Worm (Caenorhabditis elegans) whole organism, mixed stage, embryonic: Measurements from ENCODE around the gene srg-51.

ENCODE experiments used
- M03D4.4 ChIP-seq: sonication (generic microtip); optimal IDR thresholded peaks from 2 replicates; lab custom pipeline; 2017; ENCODE audit warnings: mild to moderate bottlenecking, missing genetic modification characterization, missing compliant biosample characterization
- blmp-1 ChIP-seq: fragments of 150-350 bp; optimal IDR thresholded peaks from 2 replicates; lab custom pipeline; 2014; ENCODE audit warnings: missing biosample characterization, missing genetic modification characterization
- ceh-39 ChIP-seq: fragments of 150-350 bp; optimal IDR thresholded peaks from 2 replicates; lab custom pipeline; 2014; ENCODE audit warnings: missing biosample characterization, missing genetic modification characterization
- ceh-43 ChIP-seq: fragments of 200-800 bp; sonication (Bioruptor generic); optimal IDR thresholded peaks from 2 replicates; lab custom pipeline; 2018; ENCODE audit warnings: mild to moderate bottlenecking, missing genetic modification characterization, moderate library complexity, missing compliant biosample characterization
- ceh-83 ChIP-seq: fragments of 200-800 bp; sonication (Bioruptor generic); optimal IDR thresholded peaks from 2 replicates; lab custom pipeline; 2018; ENCODE audit warnings: mild to moderate bottlenecking, missing genetic modification characterization, missing compliant biosample characterization
- cnd-1 ChIP-seq: fragments of 200-800 bp; sonication (Bioruptor generic); optimal IDR thresholded peaks from 2 replicates; lab custom pipeline; 2018; ENCODE audit warnings: mild to moderate bottlenecking, missing genetic modification characterization, missing compliant biosample characterization
- elt-1 ChIP-seq: sonication (generic microtip); optimal IDR thresholded peaks from 2 replicates; lab custom pipeline; 2017; ENCODE audit warnings: missing genetic modification characterization, mild to moderate bottlenecking, missing compliant biosample characterization, antibody characterized with exemption, moderate library complexity, borderline replicate concordance; ENCODE audit not compliant: insufficient read depth
- flh-1 ChIP-seq: fragments of 200-800 bp; sonication (Bioruptor generic); optimal IDR thresholded peaks from 2 replicates; lab custom pipeline; 2018; ENCODE audit warnings: mild to moderate bottlenecking, missing genetic modification characterization, moderate library complexity, missing compliant biosample characterization
- ham-2 ChIP-seq: fragments of 200-800 bp; sonication (Bioruptor generic); optimal IDR thresholded peaks from 2 replicates; lab custom pipeline; 2018; ENCODE audit warnings: mild to moderate bottlenecking, missing genetic modification characterization, missing compliant biosample characterization
- hlh-1 ChIP-seq: fragments of 150-350 bp; optimal IDR thresholded peaks from 2 replicates; lab custom pipeline; 2014; ENCODE audit warnings: missing biosample characterization, missing genetic modification reagents, missing genetic modification characterization
- lin-13 ChIP-seq: fragments of 150-350 bp; optimal IDR thresholded peaks from 2 replicates; lab custom pipeline; 2014; ENCODE audit warnings: missing biosample characterization, missing genetic modification characterization
- lin-32 ChIP-seq: fragments of 200-800 bp; sonication (Bioruptor generic); optimal IDR thresholded peaks from 2 replicates; lab custom pipeline; 2018; ENCODE audit warnings: mild to moderate bottlenecking, missing genetic modification characterization, missing compliant biosample characterization
- lsy-2 ChIP-seq: fragments of 150-350 bp; optimal IDR thresholded peaks from 2 replicates; lab custom pipeline; 2014; ENCODE audit warnings: missing biosample characterization, missing genetic modification characterization
- mab-5 ChIP-seq: fragments of 150-350 bp; optimal IDR thresholded peaks from 2 replicates; lab custom pipeline; 2014; ENCODE audit warnings: missing biosample characterization, missing genetic modification characterization
- mep-1 ChIP-seq: fragments of 150-350 bp; optimal IDR thresholded peaks from 2 replicates; lab custom pipeline; 2017; ENCODE audit warnings: missing biosample characterization, missing genetic modification reagents, missing genetic modification characterization, inconsistent platforms
- nhr-12 ChIP-seq: fragments of 150-350 bp; optimal IDR thresholded peaks from 2 replicates; lab custom pipeline; 2014; ENCODE audit warnings: missing biosample characterization, missing genetic modification characterization
- nhr-237 ChIP-seq: fragments of 150-350 bp; optimal IDR thresholded peaks from 2 replicates; lab custom pipeline; 2014; ENCODE audit warnings: missing biosample characterization, missing genetic modification characterization
- pha-4 ChIP-seq: fragments of 150-350 bp; optimal IDR thresholded peaks from 2 replicates; lab custom pipeline; 2018; ENCODE audit warnings: missing biosample characterization, missing genetic modification reagents, missing genetic modification characterization
- sptf-1 ChIP-seq: sonication (generic microtip); optimal IDR thresholded peaks from 2 replicates; lab custom pipeline; 2017; ENCODE audit warnings: mild to moderate bottlenecking, missing genetic modification characterization, moderate library complexity, missing compliant biosample characterization
- tbx-8 ChIP-seq: fragments of 200-800 bp; sonication (Bioruptor generic); optimal IDR thresholded peaks from 2 replicates; lab custom pipeline; 2018; ENCODE audit warnings: mild to moderate bottlenecking, missing genetic modification characterization, moderate library complexity, missing compliant biosample characterization
- unc-120 ChIP-seq: sonication (generic microtip); optimal IDR thresholded peaks from 2 replicates; lab custom pipeline; 2017; ENCODE audit warnings: missing genetic modification characterization, missing compliant biosample characterization; ENCODE audit not compliant: poor library complexity, severe bottlenecking
- unc-39 ChIP-seq: fragments of 150-350 bp; optimal IDR thresholded peaks from 2 replicates; lab custom pipeline; 2014; ENCODE audit warnings: missing biosample characterization, missing genetic modification characterization
- unc-62 ChIP-seq: fragments of 150-350 bp; optimal IDR thresholded peaks from 2 replicates; lab custom pipeline; 2014; ENCODE audit warnings: missing biosample characterization, missing genetic modification reagents, missing genetic modification characterization
- zip-8 ChIP-seq: fragments of 150-350 bp; optimal IDR thresholded peaks from 2 replicates; lab custom pipeline; 2014; ENCODE audit warnings: missing biosample characterization, missing genetic modification characterization
- ztf-11 ChIP-seq: fragments of 150-350 bp; optimal IDR thresholded peaks from 2 replicates; lab custom pipeline; 2014; ENCODE audit warnings: missing biosample characterization, missing genetic modification characterization

srg-51 gene

ce11 chrIV:15108475-15108874 lies 32.3 kb downstream of the srg-51 start, which contains the start of gene M199.2:
Gene M199.2, plus strand, starts transcription at chrIV:15108775.
- TF ChIP-seq ztf-11 (tag; lab: Kevin White, UChicago) (no peak), sptf-1 (no peak), ceh-43 (GFP tag; lab: Kevin White, UChicago) (no peak), nhr-12 (tag; lab: Kevin White, UChicago) (no peak), lin-13 (tag; lab: Kevin White, UChicago) (no peak)

- TF ChIP-seq tbx-8 (GFP tag; lab: Kevin White, UChicago) (no peak), hlh-1 (tag; lab: Kevin White, UChicago) (peak; percentile 50), lin-13 (tag; lab: Kevin White, UChicago) (peak; percentile 44), mep-1 (tag; lab: Kevin White, UChicago) (no peak)
Measured at ce11 chrIV:15107218-15107617, 33.5 kb downstream of the srg-51 start.

ce11 chrIV:15103224-15103679 lies 37.5 kb downstream of the srg-51 start, which contains the start of gene srt-44:
Gene srt-44, plus strand, starts transcription at chrIV:15103629.
- TF ChIP-seq lin-32: no peak
- TF ChIP-seq zip-8: no peak
- no peak for TF ChIP-seq hlh-1 (tag; lab: Kevin White, UChicago)
- TF ChIP-seq ceh-43 (GFP tag; lab: Kevin White, UChicago): no peak
- TF ChIP-seq nhr-237 (tag; lab: Kevin White, UChicago): no peak
- no peak for TF ChIP-seq sptf-1
- no peak for TF ChIP-seq ham-2
- TF ChIP-seq elt-1 (tag; lab: Kevin White, UChicago): no peak
- TF ChIP-seq lin-13 (tag; lab: Kevin White, UChicago): no peak
- TF ChIP-seq unc-62 (GFP tag; lab: Kevin White, UChicago): no peak
- TF ChIP-seq unc-39 (tag; lab: Kevin White, UChicago): no peak
- TF ChIP-seq lsy-2 (tag; lab: Kevin White, UChicago): no peak
- no peak for TF ChIP-seq flh-1

DNA sequence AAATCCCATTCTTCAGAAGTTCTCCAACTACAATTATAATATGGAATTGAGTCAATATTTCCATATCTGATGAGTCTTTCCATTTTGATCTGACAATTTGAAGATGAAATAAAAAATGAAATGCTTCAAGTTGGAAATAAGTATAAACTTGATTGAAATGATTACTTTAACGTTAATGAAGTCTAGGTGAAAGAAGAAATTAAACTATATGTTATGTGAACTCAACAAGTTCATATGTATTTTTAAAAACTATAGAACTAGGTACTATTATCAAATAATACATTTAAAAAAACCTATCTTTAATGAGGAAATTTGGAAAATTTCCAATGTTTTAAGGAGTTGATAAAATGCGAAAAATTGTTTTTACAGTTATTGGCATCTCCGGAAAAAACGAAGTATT lies 42.4 kb downstream of the srg-51 start, which contains the start of gene srt-49:
Gene srt-49 (minus strand): TSS at position 101 of the 400 bp plus-strand sequence.
- TF ChIP-seq M03D4.4 (tag; lab: Kevin White, UChicago): no peak
- TF ChIP-seq ceh-83 (GFP tag; lab: Kevin White, UChicago): no peak
- TF ChIP-seq mab-5 (tag; lab: Kevin White, UChicago): no peak
- TF ChIP-seq pha-4 (tag; lab: Kevin White, UChicago): no peak
- TF ChIP-seq sptf-1: no peak
- TF ChIP-seq zip-8: no peak
- no peak for TF ChIP-seq nhr-237 (tag; lab: Kevin White, UChicago)
- TF ChIP-seq ceh-39 (tag; lab: Kevin White, UChicago): no peak
- TF ChIP-seq blmp-1 (tag; lab: Kevin White, UChicago): no peak
- TF ChIP-seq nhr-12 (tag; lab: Kevin White, UChicago): no peak
- TF ChIP-seq lsy-2 (tag; lab: Kevin White, UChicago): no peak
- TF ChIP-seq mep-1 (tag; lab: Kevin White, UChicago): no peak
- no peak for TF ChIP-seq cnd-1 (tag; lab: Kevin White, UChicago)
- TF ChIP-seq ham-2: no peak
- TF ChIP-seq unc-120 (tag; lab: Kevin White, UChicago): no peak
